Worm (Caenorhabditis elegans): ENCODE measurements around the gene dcaf-1.

DNA sequence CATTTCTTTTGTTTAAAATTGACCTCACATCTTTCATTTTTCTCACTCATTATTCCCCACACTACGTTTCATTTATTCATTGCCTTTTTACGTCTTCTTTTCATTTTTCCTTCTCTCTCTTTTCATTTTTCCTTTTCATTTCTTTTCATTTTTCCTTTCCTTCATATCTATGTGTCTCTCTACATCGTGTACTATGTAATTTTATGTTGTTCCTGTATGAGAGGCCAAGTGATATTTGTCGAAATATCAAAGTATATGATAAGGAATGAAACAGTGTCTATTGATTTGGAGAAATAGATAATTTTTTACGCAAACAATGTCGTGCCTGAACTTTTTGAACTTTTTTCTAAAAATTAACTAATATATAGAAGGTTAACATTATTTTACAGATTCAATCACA is 10.0 kb upstream of the dcaf-1 start:
- TF ChIP-seq ama-1 (optimal IDR thresholded peaks at IDR 0.05) (no peak), ceh-31 (tag; optimal IDR thresholded peaks at IDR 0.05) (no peak), lin-11 (tag; optimal IDR thresholded peaks at IDR 0.05) (no peak), hlh-30 (tag; optimal IDR thresholded peaks at IDR 0.05; ENCODE audit: insufficient read depth) (no peak), ceh-22 (tag; optimal IDR thresholded peaks at IDR 0.05) (no peak)
